Worm (Caenorhabditis elegans) whole organism, midembryonic: ENCODE results near the gene F15B9.6.

Experiments used
- T22C8.4 ChIP-seq: fragments of 200-800 bp; sonication (Bioruptor generic); IDR thresholded peaks from 2 replicates; pipeline ENCODE4 v1.3.6; 2022; ENCODE audit warnings: missing genetic modification characterization, missing compliant biosample characterization
- cog-1 ChIP-seq: sonication (generic microtip); optimal IDR thresholded peaks from 2 replicates; lab custom pipeline; 2016; ENCODE audit warnings: missing genetic modification characterization, missing compliant biosample characterization
- flt-1 ChIP-seq: fragments of 200-800 bp; sonication (Bioruptor generic); IDR thresholded peaks from 2 replicates; pipeline ENCODE4 v1.3.6; 2022; ENCODE audit warnings: missing genetic modification characterization, missing compliant biosample characterization
- klf-2 ChIP-seq: fragments of 200-800 bp; sonication (Bioruptor generic); conservative IDR thresholded peaks from 2 replicates; pipeline ENCODE4 v1.3.6; 2022; ENCODE audit warnings: missing genetic modification reagents, missing genetic modification characterization, missing compliant biosample characterization
- med-1 ChIP-seq: sonication (generic microtip); optimal IDR thresholded peaks from 2 replicates; lab custom pipeline; 2017; ENCODE audit warnings: missing genetic modification characterization, mild to moderate bottlenecking, missing compliant biosample characterization, antibody characterized with exemption, missing genetic modification reagents; ENCODE audit not compliant: insufficient read depth
- ref-1 ChIP-seq: fragments of 200-800 bp; sonication (Bioruptor generic); conservative IDR thresholded peaks from 2 replicates; pipeline ENCODE4 v1.3.6; 2022; ENCODE audit warnings: missing genetic modification reagents, missing genetic modification characterization, missing compliant biosample characterization
- tab-1 ChIP-seq: fragments of 200-800 bp; sonication (Bioruptor generic); IDR thresholded peaks from 2 replicates; pipeline ENCODE4 v1.3.6; 2022; ENCODE audit warnings: missing genetic modification characterization, missing compliant biosample characterization
- ztf-23 ChIP-seq: fragments of 200-800 bp; sonication (Bioruptor generic); IDR thresholded peaks from 2 replicates; pipeline ENCODE4 v1.3.6; 2022; ENCODE audit warnings: missing genetic modification reagents, missing genetic modification characterization, missing compliant biosample characterization
- ztf-29 ChIP-seq: fragments of 200-800 bp; sonication (Bioruptor generic); IDR thresholded peaks from 2 replicates; pipeline ENCODE4 v1.3.6; 2022; ENCODE audit warnings: missing genetic modification reagents, missing genetic modification characterization, missing compliant biosample characterization

F15B9.6 gene

DNA sequence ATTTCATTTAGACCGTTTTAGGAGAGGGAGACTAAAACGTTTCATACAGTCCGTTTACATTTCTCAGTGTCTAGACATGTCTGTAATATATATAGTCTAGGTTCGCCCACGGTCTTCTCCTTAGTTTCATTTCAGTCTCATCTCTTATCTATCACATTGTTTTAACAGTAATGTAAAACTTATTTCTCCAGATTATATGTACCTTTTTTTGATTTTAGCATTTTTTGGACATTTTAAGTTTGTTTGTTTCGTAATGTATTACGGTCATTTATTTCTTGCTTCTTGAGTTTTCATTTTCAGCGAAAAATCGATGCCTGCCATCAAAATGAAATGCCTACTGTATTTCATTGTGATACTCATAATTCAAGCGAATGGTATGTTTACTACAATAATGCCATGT is at the start of gene F15B9.6:
Gene F15B9.6 (plus strand): TSS at position 301 of the 400 bp plus-strand sequence.
- TF ChIP-seq ztf-29 (GFP tag; lab: Robert Waterston, UW) (no peak), cog-1 (no peak), T22C8.4 (GFP tag; lab: Robert Waterston, UW) (no peak), med-1 (GFP tag; lab: Kevin White, UChicago) (no peak), ref-1 (no peak), ztf-23 (no peak), klf-2 (GFP tag; lab: Robert Waterston, UW) (no peak), tab-1 (GFP tag; lab: Robert Waterston, UW) (no peak), flt-1 (no peak)

ce11 chrV:12967110-12967509 is 46.8 kb upstream of the F15B9.6 start, which contains the start of gene R186.3:
Gene R186.3 (minus strand): TSS chrV:12967210.
- TF ChIP-seq cog-1 (no peak), ztf-23 (no peak), ztf-29 (GFP tag; lab: Robert Waterston, UW) (no peak), med-1 (GFP tag; lab: Kevin White, UChicago) (no peak), tab-1 (GFP tag; lab: Robert Waterston, UW) (no peak), ref-1 (no peak), T22C8.4 (GFP tag; lab: Robert Waterston, UW) (no peak), flt-1 (no peak), klf-2 (GFP tag; lab: Robert Waterston, UW) (no peak)

- peak; percentile 52 for TF ChIP-seq cog-1
Measured at ce11 chrV:12967925-12968327, 46.0 kb upstream of the F15B9.6 start, which contains the start of gene R186.8. Gene R186.8 (minus strand): TSS chrV:12967982.

DNA sequence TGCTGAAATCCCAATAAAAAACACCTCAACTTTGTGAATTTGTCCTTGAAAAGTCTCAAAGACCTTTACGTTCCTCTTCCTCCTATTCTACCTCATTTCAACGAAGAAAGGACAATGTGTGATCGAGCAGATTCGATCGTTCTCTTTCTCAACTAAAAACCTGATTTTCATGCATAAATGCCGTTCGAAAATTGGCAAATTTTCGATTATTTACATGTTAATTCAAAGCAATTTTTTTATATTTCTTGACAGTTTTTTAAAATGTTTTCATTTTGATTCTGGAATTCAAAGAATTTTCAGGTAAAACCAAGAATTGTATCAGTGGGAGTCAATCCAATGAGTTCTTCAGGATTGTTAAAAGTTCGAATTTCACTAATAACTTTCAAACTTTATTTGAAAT is 45.4 kb upstream of the F15B9.6 start, which contains the start of gene lin-46:
Gene lin-46 (plus strand): TSS at position 301 of the 400 bp plus-strand sequence.
- TF ChIP-seq ztf-29 (GFP tag; lab: Robert Waterston, UW) (no peak), cog-1 (no peak), med-1 (GFP tag; lab: Kevin White, UChicago) (no peak), tab-1 (GFP tag; lab: Robert Waterston, UW) (no peak), flt-1 (no peak), klf-2 (GFP tag; lab: Robert Waterston, UW) (no peak), ref-1 (no peak), ztf-23 (no peak), T22C8.4 (GFP tag; lab: Robert Waterston, UW) (no peak)

DNA sequence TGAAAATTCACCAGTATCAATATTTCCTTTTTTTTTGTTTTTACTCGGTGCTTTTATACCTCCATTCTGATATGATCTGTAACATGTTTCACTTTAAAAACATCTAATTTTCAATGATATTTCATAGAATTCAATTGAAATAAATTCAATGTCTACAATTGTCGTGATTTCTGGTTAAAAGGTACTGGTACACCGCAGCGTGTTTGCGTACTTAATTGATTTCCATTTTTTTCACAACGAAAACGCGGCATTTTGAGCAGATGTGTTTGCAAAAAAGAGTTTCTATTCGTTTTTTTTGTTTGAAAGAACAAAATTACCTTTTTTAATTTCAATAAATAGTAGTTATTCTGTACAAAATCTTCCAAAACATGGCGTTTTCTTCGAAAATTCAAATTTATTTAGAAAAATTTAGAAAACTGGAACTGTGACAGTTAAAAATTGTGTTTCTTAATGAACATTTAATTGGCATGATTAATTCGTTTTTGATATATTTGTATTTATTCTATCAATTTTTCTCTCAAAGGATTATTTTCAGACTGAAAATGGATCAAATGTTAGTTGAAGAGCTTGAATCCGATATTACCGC is 43.3 kb upstream of the F15B9.6 start, which contains the start of gene pnn-1:
Gene pnn-1 (plus strand): TSS at position 536 of the 586 bp plus-strand sequence.
- TF ChIP-seq ztf-23 (no peak), cog-1 (no peak), tab-1 (GFP tag; lab: Robert Waterston, UW) (no peak), flt-1 (no peak), ztf-29 (GFP tag; lab: Robert Waterston, UW) (no peak), med-1 (GFP tag; lab: Kevin White, UChicago) (no peak), klf-2 (GFP tag; lab: Robert Waterston, UW) (no peak), T22C8.4 (GFP tag; lab: Robert Waterston, UW) (no peak), ref-1 (no peak)

ce11 chrV:12974047-12974446 is 39.9 kb upstream of the F15B9.6 start:
- no peak for TF ChIP-seq med-1 (GFP tag; lab: Kevin White, UChicago)

DNA sequence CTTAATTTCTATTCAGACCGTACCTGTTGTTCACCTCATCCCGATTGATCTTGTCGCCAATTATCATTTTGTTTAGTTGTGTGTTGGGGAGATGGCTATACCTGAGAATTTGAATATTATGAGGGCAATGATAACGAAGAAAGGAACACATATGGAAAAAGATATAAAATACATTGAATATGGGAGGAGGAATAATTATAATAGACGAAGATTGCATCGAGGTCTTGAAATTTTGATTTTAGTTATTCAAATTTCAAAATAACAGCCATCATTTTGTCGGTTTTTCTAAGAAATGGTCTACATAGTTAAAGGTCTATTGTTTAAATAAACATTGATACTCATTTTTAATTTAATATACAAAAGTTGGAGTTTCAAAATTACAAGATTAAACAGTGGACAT is 26.9 kb upstream of the F15B9.6 start, which contains the start of gene shw-3:
Gene shw-3 (minus strand): TSS at position 101 of the 400 bp plus-strand sequence.
- TF ChIP-seq med-1 (GFP tag; lab: Kevin White, UChicago): no peak

ce11 chrV:12988256-12988655 is 25.7 kb upstream of the F15B9.6 start, which contains the start of gene F15B9.8:
Gene F15B9.8 (plus strand): TSS chrV:12988556.
- TF ChIP-seq ztf-29 (GFP tag; lab: Robert Waterston, UW) (no peak), med-1 (GFP tag; lab: Kevin White, UChicago) (no peak), T22C8.4 (GFP tag; lab: Robert Waterston, UW) (no peak), ztf-23 (no peak), klf-2 (GFP tag; lab: Robert Waterston, UW) (no peak), ref-1 (no peak), cog-1 (no peak), tab-1 (GFP tag; lab: Robert Waterston, UW) (no peak), flt-1 (no peak)

- no peak for TF ChIP-seq ztf-23
- TF ChIP-seq cog-1: no peak
- TF ChIP-seq ref-1: no peak
- TF ChIP-seq ztf-29 (GFP tag; lab: Robert Waterston, UW): no peak
- TF ChIP-seq tab-1 (GFP tag; lab: Robert Waterston, UW): no peak
- no peak for TF ChIP-seq klf-2 (GFP tag; lab: Robert Waterston, UW)
- no peak for TF ChIP-seq T22C8.4 (GFP tag; lab: Robert Waterston, UW)
- TF ChIP-seq med-1 (GFP tag; lab: Kevin White, UChicago): no peak
- TF ChIP-seq flt-1: no peak
Measured at ce11 chrV:12992891-12993290, 21.1 kb upstream of the F15B9.6 start, which contains the start of the genes F15B9.11 and dsl-7. Gene F15B9.11 (minus strand): TSS chrV:12992895. Gene dsl-7 (plus strand): TSS chrV:12993150.

- TF ChIP-seq flt-1: no peak
- TF ChIP-seq ref-1: no peak
- no peak for TF ChIP-seq tab-1 (GFP tag; lab: Robert Waterston, UW)
- no peak for TF ChIP-seq T22C8.4 (GFP tag; lab: Robert Waterston, UW)
- no peak for TF ChIP-seq ztf-23
- no peak for TF ChIP-seq klf-2 (GFP tag; lab: Robert Waterston, UW)
- no peak for TF ChIP-seq med-1 (GFP tag; lab: Kevin White, UChicago)
Measured at ce11 chrV:12995269-12995668, 18.7 kb upstream of the F15B9.6 start, which contains the start of gene far-5. Gene far-5 (plus strand): TSS chrV:12995569.
